Fruit fly (Drosophila melanogaster) whole organism, embryonic: ENCODE measurements around the gene CG6479.

Experiments used
- B-H2 ChIP-seq: fragments of 200-800 bp; sonication (Bioruptor generic); optimal IDR thresholded peaks from 2 replicates; lab custom pipeline; 2018; ENCODE audit warnings: missing biosample characterization, mild to moderate bottlenecking, missing genetic modification characterization
- BEAF-32 ChIP-seq: fragments of 200-800 bp; sonication (Bioruptor generic); optimal IDR thresholded peaks from 3 replicates; lab custom pipeline; 2017; ENCODE audit warnings: missing biosample characterization, missing genetic modification characterization, mild to moderate bottlenecking, moderate library complexity, missing genetic modification reagents
- CG10366 ChIP-seq: fragments of 200-800 bp; sonication (Bioruptor generic); IDR thresholded peaks from 2 replicates; pipeline ENCODE4 v1.3.6; 2022; ENCODE audit warnings: missing biosample characterization, missing genetic modification characterization
- CG12155 ChIP-seq: fragments of 200-800 bp; sonication (Bioruptor generic); optimal IDR thresholded peaks from 3 replicates; lab custom pipeline; 2016; ENCODE audit warnings: missing biosample characterization, missing genetic modification characterization
- CG12219 ChIP-seq: fragments of 200-800 bp; sonication (Bioruptor generic); optimal IDR thresholded peaks from 3 replicates; lab custom pipeline; 2018; ENCODE audit warnings: missing biosample characterization, mild to moderate bottlenecking, missing genetic modification characterization
- CG12391 ChIP-seq: fragments of 200-800 bp; sonication (Bioruptor generic); optimal IDR thresholded peaks from 3 replicates; lab custom pipeline; 2018; ENCODE audit warnings: missing biosample characterization, mild to moderate bottlenecking, missing genetic modification characterization, moderate library complexity
- CG14050 ChIP-seq: fragments of 200-800 bp; sonication (Bioruptor generic); IDR thresholded peaks from 3 replicates; pipeline ENCODE4 v1.3.6; 2022; ENCODE audit warnings: missing biosample characterization, missing genetic modification characterization
- CG15479 ChIP-seq: fragments of 200-800 bp; sonication (Bioruptor generic); optimal IDR thresholded peaks from 3 replicates; lab custom pipeline; 2019; ENCODE audit warnings: missing biosample characterization, mild to moderate bottlenecking, missing genetic modification characterization, moderate library complexity
- CG15514 ChIP-seq: fragments of 200-800 bp; sonication (Bioruptor generic); optimal IDR thresholded peaks from 3 replicates; lab custom pipeline; 2017; ENCODE audit warnings: missing biosample characterization, missing genetic modification characterization, mild to moderate bottlenecking, moderate library complexity, missing genetic modification reagents
- CG1603 ChIP-seq: fragments of 200-800 bp; sonication (Bioruptor generic); optimal IDR thresholded peaks from 2 replicates; lab custom pipeline; 2019; ENCODE audit warnings: missing biosample characterization, mild to moderate bottlenecking, missing genetic modification characterization, moderate library complexity
- CG17912 ChIP-seq: fragments of 200-800 bp; sonication (Bioruptor generic); optimal IDR thresholded peaks from 2 replicates; lab custom pipeline; 2018; ENCODE audit warnings: missing biosample characterization, mild to moderate bottlenecking, missing genetic modification characterization
- CG2199 ChIP-seq: fragments of 200-800 bp; sonication (Bioruptor generic); IDR thresholded peaks from 3 replicates; pipeline ENCODE4 v1.3.6; 2022; ENCODE audit warnings: missing biosample characterization, missing genetic modification characterization
- CG3847 ChIP-seq: fragments of 200-800 bp; sonication (Bioruptor generic); IDR thresholded peaks from 2 replicates; pipeline ENCODE4 v1.3.6; 2022; ENCODE audit warnings: missing biosample characterization, missing genetic modification characterization
- CG4360 ChIP-seq: fragments of 200-800 bp; sonication (Bioruptor generic); IDR thresholded peaks from 2 replicates; pipeline ENCODE4 v1.3.6; 2022; ENCODE audit warnings: missing biosample characterization, missing genetic modification characterization
- CG6654 ChIP-seq: fragments of 200-800 bp; sonication (Bioruptor generic); optimal IDR thresholded peaks from 2 replicates; lab custom pipeline; 2017; ENCODE audit warnings: missing biosample characterization, mild to moderate bottlenecking, missing genetic modification characterization
- CG7271 ChIP-seq: fragments of 200-800 bp; sonication (Bioruptor generic); optimal IDR thresholded peaks from 2 replicates; lab custom pipeline; 2018; ENCODE audit warnings: missing biosample characterization, mild to moderate bottlenecking, missing genetic modification characterization, moderate library complexity
- CG8290 ChIP-seq, 3 experiments: fragments of 200-800 bp; sonication (Bioruptor generic); optimal IDR thresholded peaks; 2 replicates each; lab custom pipeline; 2016 to 2019; ENCODE audit warnings: missing biosample characterization in 3 of 3, missing genetic modification characterization in 3 of 3, mild to moderate bottlenecking in 2 of 3, moderate library complexity in 1 of 3
- CG8924 ChIP-seq: fragments of 200-800 bp; optimal IDR thresholded peaks from 3 replicates; lab custom pipeline; 2019; ENCODE audit warnings: missing biosample characterization, mild to moderate bottlenecking, missing genetic modification characterization, moderate library complexity
- CG9437 ChIP-seq: fragments of 200-800 bp; sonication (Bioruptor generic); optimal IDR thresholded peaks from 2 replicates; lab custom pipeline; 2018; ENCODE audit warnings: missing biosample characterization, mild to moderate bottlenecking, missing genetic modification characterization
- CG9727 ChIP-seq: fragments of 200-800 bp; sonication (Bioruptor generic); optimal IDR thresholded peaks from 3 replicates; lab custom pipeline; 2017; ENCODE audit warnings: missing biosample characterization, mild to moderate bottlenecking, missing genetic modification characterization
- CTCF ChIP-seq: fragments of 200-800 bp; sonication (Bioruptor generic); optimal IDR thresholded peaks from 2 replicates; lab custom pipeline; 2017; ENCODE audit warnings: missing biosample characterization, mild to moderate bottlenecking, missing genetic modification characterization, moderate library complexity
- D19A ChIP-seq: fragments of 200-800 bp; optimal IDR thresholded peaks from 3 replicates; lab custom pipeline; 2019; ENCODE audit warnings: missing biosample characterization, mild to moderate bottlenecking, missing genetic modification characterization, moderate library complexity
- Deaf1 ChIP-seq: fragments of 200-800 bp; optimal IDR thresholded peaks from 3 replicates; lab custom pipeline; 2019; ENCODE audit warnings: missing biosample characterization, mild to moderate bottlenecking, missing genetic modification characterization, moderate library complexity
- Dref ChIP-seq: fragments of 200-800 bp; sonication (Bioruptor generic); IDR thresholded peaks from 2 replicates; pipeline ENCODE4 v1.3.6; 2022; ENCODE audit warnings: missing biosample characterization, missing genetic modification characterization
- E2f2 ChIP-seq: fragments of 200-800 bp; sonication (Bioruptor generic); IDR thresholded peaks from 2 replicates; pipeline ENCODE4 v1.3.6; 2022; ENCODE audit warnings: missing biosample characterization, missing genetic modification characterization
- Ets65A ChIP-seq: fragments of 200-800 bp; sonication (Bioruptor generic); peaks from one replicate; lab custom pipeline; 2016; ENCODE audit warnings: missing biosample characterization, missing genetic modification characterization
- Hmr ChIP-seq: fragments of 200-800 bp; sonication (Bioruptor generic); optimal IDR thresholded peaks from 3 replicates; lab custom pipeline; 2017; ENCODE audit warnings: mild to moderate bottlenecking, missing biosample characterization, missing genetic modification reagents, missing genetic modification characterization
- Jarid2 ChIP-seq: fragments of 200-800 bp; sonication (Bioruptor generic); optimal IDR thresholded peaks from 3 replicates; lab custom pipeline; 2017; ENCODE audit warnings: mild to moderate bottlenecking, missing biosample characterization, missing genetic modification reagents, missing genetic modification characterization
- Max ChIP-seq: fragments of 200-800 bp; sonication (Bioruptor generic); optimal IDR thresholded peaks from 2 replicates; lab custom pipeline; 2016; ENCODE audit warnings: missing biosample characterization, mild to moderate bottlenecking, missing genetic modification characterization
- Nf-YA ChIP-seq: fragments of 200-800 bp; sonication (Bioruptor generic); IDR thresholded peaks from 2 replicates; pipeline ENCODE4 v1.3.6; 2022; ENCODE audit warnings: missing biosample characterization, missing genetic modification characterization
- Xbp1 ChIP-seq: fragments of 200-800 bp; sonication (Bioruptor generic); optimal IDR thresholded peaks from 3 replicates; lab custom pipeline; 2016; ENCODE audit warnings: missing biosample characterization, mild to moderate bottlenecking, missing genetic modification characterization
- ato ChIP-seq: fragments of 200-800 bp; sonication (Bioruptor generic); IDR thresholded peaks from 2 replicates; pipeline ENCODE4 v1.3.6; 2022; ENCODE audit warnings: missing biosample characterization, missing genetic modification characterization; ENCODE audit not compliant: partially characterized antibody
- dimm ChIP-seq: fragments of 200-800 bp; sonication (Bioruptor generic); IDR thresholded peaks from 2 replicates; pipeline ENCODE4 v1.3.6; 2022; ENCODE audit warnings: missing biosample characterization, missing genetic modification characterization
- eyg ChIP-seq: fragments of 200-800 bp; sonication (Bioruptor generic); optimal IDR thresholded peaks from 3 replicates; lab custom pipeline; 2016; ENCODE audit warnings: missing biosample characterization, missing genetic modification characterization
- gfzf ChIP-seq: fragments of 200-800 bp; sonication (Bioruptor generic); optimal IDR thresholded peaks from 2 replicates; lab custom pipeline; 2016; ENCODE audit warnings: missing biosample characterization, mild to moderate bottlenecking, missing genetic modification characterization, moderate library complexity
- gsb-n ChIP-seq: fragments of 200-800 bp; sonication (Bioruptor generic); optimal IDR thresholded peaks from 3 replicates; lab custom pipeline; 2018; ENCODE audit warnings: missing biosample characterization, mild to moderate bottlenecking, missing genetic modification characterization
- ind ChIP-seq: fragments of 200-800 bp; sonication (Bioruptor generic); optimal IDR thresholded peaks from 3 replicates; lab custom pipeline; 2016; ENCODE audit warnings: missing biosample characterization, missing genetic modification characterization
- knrl ChIP-seq: fragments of 200-800 bp; sonication (Bioruptor generic); IDR thresholded peaks from 3 replicates; pipeline ENCODE4 v1.3.6; 2022; ENCODE audit warnings: missing biosample characterization, missing genetic modification characterization; ENCODE audit not compliant: partially characterized antibody
- mam ChIP-seq: fragments of 200-800 bp; sonication (Bioruptor generic); optimal IDR thresholded peaks from 3 replicates; lab custom pipeline; 2016; ENCODE audit warnings: missing biosample characterization, missing genetic modification characterization
- pita ChIP-seq: fragments of 200-800 bp; sonication (Bioruptor generic); optimal IDR thresholded peaks from 2 replicates; lab custom pipeline; 2017; ENCODE audit warnings: missing biosample characterization, mild to moderate bottlenecking, missing genetic modification characterization
- psq ChIP-seq: fragments of 200-800 bp; sonication (Bioruptor generic); optimal IDR thresholded peaks from 2 replicates; lab custom pipeline; 2017; ENCODE audit warnings: missing biosample characterization, missing genetic modification characterization
- pum ChIP-seq: fragments of 200-800 bp; sonication (Bioruptor generic); optimal IDR thresholded peaks from 2 replicates; lab custom pipeline; 2016; ENCODE audit warnings: missing biosample characterization, missing genetic modification characterization
- row ChIP-seq: fragments of 200-800 bp; sonication (Bioruptor generic); IDR thresholded peaks from 3 replicates; pipeline ENCODE4 v1.3.6; 2022; ENCODE audit warnings: missing biosample characterization, missing genetic modification characterization
- stwl ChIP-seq: fragments of 200-800 bp; sonication (Bioruptor generic); optimal IDR thresholded peaks from 3 replicates; lab custom pipeline; 2018; ENCODE audit warnings: missing biosample characterization, mild to moderate bottlenecking, missing genetic modification characterization, moderate library complexity
- toy ChIP-seq: fragments of 200-800 bp; sonication (Bioruptor generic); IDR thresholded peaks from 2 replicates; pipeline ENCODE4 v1.3.6; 2022; ENCODE audit warnings: missing biosample characterization, missing genetic modification characterization
- tup ChIP-seq: fragments of 200-800 bp; sonication (Bioruptor generic); optimal IDR thresholded peaks from 2 replicates; lab custom pipeline; 2016; ENCODE audit warnings: missing biosample characterization, mild to moderate bottlenecking, missing genetic modification characterization, moderate library complexity
- unc-4 ChIP-seq: fragments of 200-800 bp; sonication (Bioruptor generic); IDR thresholded peaks from 2 replicates; pipeline ENCODE4 v1.3.6; 2022; ENCODE audit warnings: missing biosample characterization, missing genetic modification characterization; ENCODE audit not compliant: partially characterized antibody
- wek ChIP-seq: fragments of 200-800 bp; sonication (Bioruptor generic); optimal IDR thresholded peaks from 3 replicates; lab custom pipeline; 2018; ENCODE audit warnings: missing biosample characterization, mild to moderate bottlenecking, missing genetic modification characterization, moderate library complexity
- zen2 ChIP-seq: fragments of 200-800 bp; sonication (Bioruptor generic); IDR thresholded peaks from 3 replicates; pipeline ENCODE4 v1.3.6; 2022; ENCODE audit warnings: missing biosample characterization, missing genetic modification characterization; ENCODE audit not compliant: partially characterized antibody

Gene CG6479

dm6 chr3L:17357431-17357830, 18.4 kb upstream of the CG6479 start:
- no peak for TF ChIP-seq CG10366 (GFP tag; lab: Robert Waterston, UW)
- TF ChIP-seq Deaf1: peak; percentile 8
- TF ChIP-seq gsb-n (tag; lab: Kevin White, UChicago): peak; percentile 93

DNA sequence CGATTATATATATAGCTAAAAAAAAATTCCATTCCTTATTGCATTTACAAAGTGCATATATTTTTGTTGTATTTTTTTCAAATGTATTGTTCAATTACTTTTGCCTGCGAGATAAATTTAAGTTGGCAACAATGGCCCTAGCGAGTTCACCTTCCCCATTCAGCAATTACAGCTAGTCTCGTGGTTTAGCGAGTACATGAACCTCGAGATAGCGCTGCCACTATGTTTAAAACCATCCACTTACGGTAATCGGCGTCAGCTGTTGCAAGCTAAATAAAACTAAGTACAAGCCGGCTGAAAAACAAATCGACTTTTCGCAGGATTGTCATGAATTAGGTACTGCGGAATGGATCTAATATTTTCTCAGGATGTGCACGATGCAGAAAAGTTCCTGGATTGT, 13.8 kb upstream of the CG6479 start:
- TF ChIP-seq E2f2 (GFP tag; lab: Robert Waterston, UW) (peak; percentile 59), toy (GFP tag; lab: Robert Waterston, UW) (peak; percentile 82), row (GFP tag; lab: Robert Waterston, UW) (peak; percentile 41; the same call in 1 of the 3 replicates), CG15479 (GFP tag; lab: Kevin White, UChicago) (no peak), tup (GFP tag; lab: Kevin White, UChicago) (no peak), dimm (no peak), Max (GFP tag; lab: Kevin White, UChicago) (peak; percentile 23), zen2 (no peak), Dref (GFP tag; lab: Robert Waterston, UW) (peak; percentile 55), Jarid2 (GFP tag; lab: Kevin White, UChicago) (no peak), CG8924 (tag; lab: Kevin White, UChicago) (peak; percentile 64), CG12391 (tag; lab: Kevin White, UChicago) (peak; percentile 19), CG12155 (GFP tag; lab: Kevin White, UChicago) (peak; percentile 30), CTCF (GFP tag; lab: Kevin White, UChicago) (peak; percentile 74), CG6654 (GFP tag; lab: Kevin White, UChicago) (no peak), mam (GFP tag; lab: Kevin White, UChicago) (peak; percentile 11), ato (GFP tag; lab: Robert Waterston, UW) (no peak), unc-4 (0 out of 2 replicates have a peak, but pooled peaks have one; percentile 37), CG10366 (GFP tag; lab: Robert Waterston, UW) (no peak), CG1603 (tag; lab: Kevin White, UChicago) (peak; percentile 90), stwl (tag; lab: Kevin White, UChicago) (peak; percentile 95), CG14050 (GFP tag; lab: Robert Waterston, UW) (no peak), pita (peak; percentile 90), CG8290 (GFP tag; optimal IDR thresholded peaks at IDR 0.05; lab: Kevin White, UChicago) (peak; percentile 51), CG8290 (tag; optimal IDR thresholded peaks at IDR 0.05; lab: Kevin White, UChicago) (peak in 1 of 2 experiments; percentile 78), CG4360 (GFP tag; lab: Robert Waterston, UW) (0 out of 2 replicates have a peak, but pooled peaks have one; percentile 26), D19A (tag; lab: Kevin White, UChicago) (peak; percentile 5), eyg (GFP tag; lab: Kevin White, UChicago) (no peak), gfzf (GFP tag; lab: Kevin White, UChicago) (peak; percentile 59), CG2199 (GFP tag; lab: Robert Waterston, UW) (no peak), CG15514 (GFP tag; lab: Kevin White, UChicago) (peak; percentile 61), CG17912 (peak; percentile 34), B-H2 (GFP tag; lab: Kevin White, UChicago) (no peak), CG7271 (tag; lab: Kevin White, UChicago) (no peak), CG12219 (GFP tag; lab: Kevin White, UChicago) (no peak), CG9727 (GFP tag; lab: Kevin White, UChicago) (no peak), Nf-YA (GFP tag; lab: Robert Waterston, UW) (no peak), knrl (GFP tag; lab: Robert Waterston, UW) (peak; percentile 30; the same call in 1 of the 3 replicates), BEAF-32 (peak; percentile 44), pum (no peak), CG9437 (GFP tag; lab: Kevin White, UChicago) (peak; percentile 59), Hmr (GFP tag; lab: Kevin White, UChicago) (peak; percentile 33), CG3847 (GFP tag; lab: Robert Waterston, UW) (peak; percentile 58), Xbp1 (GFP tag; lab: Kevin White, UChicago) (peak; percentile 18), wek (GFP tag; lab: Kevin White, UChicago) (no peak), psq (no peak), Ets65A (GFP tag; lab: Kevin White, UChicago) (no peak), ind (GFP tag; lab: Kevin White, UChicago) (no peak)
